Fruit fly (Drosophila melanogaster) S2 (cell line): ENCODE results near the gene CG33127.

Experiments
- CG8478 ChIP-seq: fragments of >200 bp; optimal IDR thresholded peaks from 2 replicates; lab custom pipeline; 2018
- CTCF ChIP-seq, 2 experiments: fragments of >200 bp; optimal IDR thresholded peaks; 2 replicates each; lab custom pipeline; 2018

DNA sequence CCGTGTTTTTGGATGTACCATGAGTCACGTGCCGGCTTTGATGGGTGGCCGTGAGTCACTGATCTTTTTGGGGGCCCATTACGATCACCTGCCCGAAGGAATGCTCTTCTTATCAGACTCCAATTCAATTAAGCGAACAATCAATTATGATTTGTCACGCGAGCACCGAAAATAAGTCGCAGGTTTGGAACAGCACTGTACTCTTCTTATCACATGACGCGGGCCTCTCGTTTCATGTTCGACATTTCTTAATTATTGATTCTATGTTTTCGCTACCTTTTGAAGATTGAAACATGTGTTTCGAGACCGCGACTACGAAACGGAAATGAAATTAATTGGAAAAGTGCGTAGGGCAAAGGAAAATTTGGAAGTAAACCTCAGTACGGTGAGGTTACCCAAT lies 47.9 kb downstream of the CG33127 start:
- TF ChIP-seq CG8478 (lab: Kevin White, UChicago) (no peak), CTCF (optimal IDR thresholded peaks at IDR 0.05; lab: Kevin White, UChicago) (no peak)
